Fruit fly (Drosophila melanogaster) whole organism, prepupa: ENCODE data around the gene CG7194.

Experiments used
- CG11294 ChIP-seq: fragments of 200-800 bp; sonication (Bioruptor generic); IDR thresholded peaks from 2 replicates; pipeline ENCODE4 v1.3.6; 2022; ENCODE audit warnings: missing biosample characterization, missing genetic modification characterization
- CG15336 ChIP-seq: fragments of 200-800 bp; sonication (Bioruptor generic); IDR thresholded peaks from 2 replicates; pipeline ENCODE4 v1.3.6; 2022; ENCODE audit warnings: missing biosample characterization, missing genetic modification characterization
- CG16779 ChIP-seq: fragments of 200-800 bp; sonication (Bioruptor generic); optimal IDR thresholded peaks from 3 replicates; lab custom pipeline; 2017; ENCODE audit warnings: missing biosample characterization, mild to moderate bottlenecking, missing genetic modification characterization
- CG3032 ChIP-seq: fragments of 200-800 bp; optimal IDR thresholded peaks from 2 replicates; lab custom pipeline; 2019; ENCODE audit warnings: missing biosample characterization, mild to moderate bottlenecking, missing genetic modification characterization, moderate library complexity
- CG32006 ChIP-seq: fragments of 200-800 bp; sonication (Bioruptor generic); optimal IDR thresholded peaks from 3 replicates; lab custom pipeline; 2017; ENCODE audit warnings: missing biosample characterization, mild to moderate bottlenecking, missing genetic modification characterization
- CG6163 ChIP-seq: fragments of 200-800 bp; sonication (Bioruptor generic); IDR thresholded peaks from 3 replicates; pipeline ENCODE4 v1.3.6; 2022; ENCODE audit warnings: missing biosample characterization, missing genetic modification characterization
- CG6276 ChIP-seq: fragments of 200-800 bp; sonication (Bioruptor generic); optimal IDR thresholded peaks from 2 replicates; lab custom pipeline; 2017; ENCODE audit warnings: missing biosample characterization, mild to moderate bottlenecking, missing genetic modification characterization
- CG6854 ChIP-seq: fragments of 200-800 bp; sonication (Bioruptor generic); optimal IDR thresholded peaks from 2 replicates; lab custom pipeline; 2017; ENCODE audit warnings: missing biosample characterization, mild to moderate bottlenecking, missing genetic modification characterization
- CG8632 ChIP-seq: fragments of 200-800 bp; sonication (Bioruptor generic); optimal IDR thresholded peaks from 3 replicates; lab custom pipeline; 2016; ENCODE audit warnings: missing biosample characterization, missing genetic modification characterization
- Eip93F ChIP-seq: fragments of 200-800 bp; sonication (Bioruptor generic); optimal IDR thresholded peaks from 2 replicates; lab custom pipeline; 2016; ENCODE audit warnings: missing biosample characterization, mild to moderate bottlenecking, missing genetic modification characterization
- Ets21C ChIP-seq: fragments of 200-800 bp; sonication (Bioruptor generic); optimal IDR thresholded peaks from 3 replicates; lab custom pipeline; 2016; ENCODE audit warnings: missing biosample characterization, missing genetic modification characterization
- Ets96B ChIP-seq: fragments of 200-800 bp; optimal IDR thresholded peaks from 2 replicates; lab custom pipeline; 2019; ENCODE audit warnings: missing biosample characterization, mild to moderate bottlenecking, missing genetic modification characterization, moderate library complexity
- Gug ChIP-seq: fragments of 200-800 bp; sonication (Bioruptor generic); IDR thresholded peaks from 2 replicates; pipeline ENCODE4 v1.3.6; 2022; ENCODE audit warnings: missing biosample characterization, missing genetic modification characterization
- Hr38 ChIP-seq: sonication (Bioruptor generic); optimal IDR thresholded peaks from 2 replicates; lab custom pipeline; 2016; ENCODE audit warnings: missing biosample characterization, missing genetic modification characterization
- OdsH ChIP-seq: fragments of 200-800 bp; sonication (Bioruptor generic); optimal IDR thresholded peaks from 3 replicates; lab custom pipeline; 2016; ENCODE audit warnings: missing biosample characterization, missing genetic modification characterization
- Sox102F ChIP-seq: fragments of 200-800 bp; sonication (Bioruptor generic); optimal IDR thresholded peaks from 2 replicates; lab custom pipeline; 2016; ENCODE audit warnings: missing biosample characterization, mild to moderate bottlenecking, missing genetic modification characterization
- Sox14 ChIP-seq: fragments of 200-800 bp; sonication (Bioruptor generic); optimal IDR thresholded peaks from 3 replicates; lab custom pipeline; 2016; ENCODE audit warnings: missing biosample characterization, missing genetic modification characterization
- achi ChIP-seq: fragments of 200-800 bp; sonication (Bioruptor generic); optimal IDR thresholded peaks from 3 replicates; lab custom pipeline; 2016; ENCODE audit warnings: missing biosample characterization, missing genetic modification characterization
- acj6 ChIP-seq: fragments of 200-800 bp; sonication (Bioruptor generic); optimal IDR thresholded peaks from 3 replicates; lab custom pipeline; 2016; ENCODE audit warnings: missing biosample characterization, missing genetic modification characterization
- cyc ChIP-seq: fragments of 200-800 bp; sonication (Bioruptor generic); optimal IDR thresholded peaks from 3 replicates; lab custom pipeline; 2016; ENCODE audit warnings: missing biosample characterization, missing genetic modification characterization
- dac ChIP-seq: fragments of 200-800 bp; sonication (Bioruptor generic); optimal IDR thresholded peaks from 2 replicates; lab custom pipeline; 2017; ENCODE audit warnings: missing biosample characterization, mild to moderate bottlenecking, missing genetic modification characterization
- fd59A ChIP-seq: fragments of 200-800 bp; sonication (Bioruptor generic); optimal IDR thresholded peaks from 2 replicates; lab custom pipeline; 2017; ENCODE audit warnings: missing biosample characterization, mild to moderate bottlenecking, missing genetic modification characterization, missing genetic modification reagents
- fkh ChIP-seq: fragments of 200-800 bp; sonication (Bioruptor generic); optimal IDR thresholded peaks from 3 replicates; lab custom pipeline; 2017; ENCODE audit warnings: missing biosample characterization, mild to moderate bottlenecking, missing genetic modification characterization, moderate library complexity
- lz ChIP-seq: fragments of 200-800 bp; sonication (Bioruptor generic); optimal IDR thresholded peaks from 3 replicates; lab custom pipeline; 2016; ENCODE audit warnings: missing biosample characterization, missing genetic modification characterization
- salr ChIP-seq, 2 experiments: fragments of 200-800 bp; sonication (Bioruptor generic); optimal IDR thresholded peaks; 3 replicates each; lab custom pipeline; 2016 to 2018; ENCODE audit warnings: missing biosample characterization in 2 of 2, missing genetic modification characterization in 2 of 2, mild to moderate bottlenecking in 1 of 2
- spab ChIP-seq: fragments of 200-800 bp; sonication (Bioruptor generic); optimal IDR thresholded peaks from 2 replicates; lab custom pipeline; 2017; ENCODE audit warnings: missing biosample characterization, mild to moderate bottlenecking, missing genetic modification characterization, missing genetic modification reagents
- ss ChIP-seq, 2 experiments: fragments of 200-800 bp; sonication (Bioruptor generic); optimal IDR thresholded peaks; 2 replicates in 1 of 2; 3 replicates in 1 of 2; lab custom pipeline; 2017 to 2018; ENCODE audit warnings: mild to moderate bottlenecking in 2 of 2, missing biosample characterization in 2 of 2, missing genetic modification characterization in 2 of 2, moderate library complexity in 1 of 2

Gene CG7194

DNA sequence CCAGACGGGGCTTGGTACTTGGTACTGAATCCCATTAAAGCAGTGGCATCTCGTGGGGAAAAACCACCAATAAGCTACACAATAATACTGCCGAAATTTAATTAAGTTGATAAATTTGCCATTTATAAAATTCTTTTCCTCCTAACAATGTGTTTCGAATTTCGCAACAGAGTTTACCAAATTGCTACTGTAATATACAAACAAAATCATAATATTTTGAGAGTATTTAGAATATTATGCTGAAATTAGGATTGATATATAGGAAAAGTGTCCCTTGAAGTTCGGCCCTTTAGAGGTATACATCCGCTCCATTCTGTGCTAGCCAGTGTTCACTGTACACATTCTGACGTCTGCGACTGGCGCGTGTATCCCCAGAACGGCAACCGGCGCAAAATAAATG lies 19.2 kb downstream of the CG7194 start (continued):
- no peak for TF ChIP-seq CG6854 (GFP tag; lab: Kevin White, UChicago)
- TF ChIP-seq fkh (GFP tag; lab: Kevin White, UChicago) = no peak
- TF ChIP-seq OdsH (GFP tag; lab: Kevin White, UChicago) = peak; percentile 40
- peak; percentile 31 for TF ChIP-seq CG3032
- TF ChIP-seq spab (GFP tag; lab: Kevin White, UChicago) = peak; percentile 39
- TF ChIP-seq salr (GFP tag; optimal IDR thresholded peaks at IDR 0.05; lab: Kevin White, UChicago) = peak in 1 of 2 experiments; percentile 10
- no peak for TF ChIP-seq CG6163 (GFP tag; lab: Robert Waterston, UW)
- peak; percentile 43 for TF ChIP-seq CG32006
- no peak for TF ChIP-seq CG8632 (GFP tag; lab: Kevin White, UChicago)
- TF ChIP-seq CG11294 (GFP tag; lab: Robert Waterston, UW) = no peak; the same call in 1 of the 2 replicates
- TF ChIP-seq CG6276 = no peak
- TF ChIP-seq acj6 = peak; percentile 34
- no peak for TF ChIP-seq Gug (GFP tag; lab: Robert Waterston, UW)
- peak; percentile 45 for TF ChIP-seq fd59A
- TF ChIP-seq Ets96B (tag; lab: Kevin White, UChicago) = peak; percentile 45
- peak; percentile 33 for TF ChIP-seq lz (GFP tag; lab: Kevin White, UChicago)
- peak; percentile 14 for TF ChIP-seq Sox102F (GFP tag; lab: Kevin White, UChicago)
- no peak for TF ChIP-seq Hr38 (GFP tag; lab: Kevin White, UChicago)
- TF ChIP-seq CG16779 (tag; lab: Kevin White, UChicago) = no peak
- peak; percentile 37; the same call in 1 of the 2 replicates for TF ChIP-seq CG15336
- TF ChIP-seq ss (GFP tag; optimal IDR thresholded peaks at IDR 0.05; lab: Kevin White, UChicago) = peak in 1 of 2 experiments; percentile 22
- TF ChIP-seq cyc (GFP tag; lab: Kevin White, UChicago) = peak; percentile 34
- peak; percentile 9 for TF ChIP-seq Ets21C (GFP tag; lab: Kevin White, UChicago)
- no peak for TF ChIP-seq Eip93F (GFP tag; lab: Kevin White, UChicago)
- peak; percentile 27 for TF ChIP-seq achi (GFP tag; lab: Kevin White, UChicago)
- TF ChIP-seq Sox14 = peak; percentile 36
- no peak for TF ChIP-seq dac
